Fruit fly (Drosophila melanogaster) whole organism, larva: ENCODE data around the gene CG14265.
"Not testable (repeated sequence)": the region's sequence is repeated elsewhere in the genome, so short reads cannot be mapped to it uniquely, and the experiment has no call there.

ENCODE experiments used
- noc ChIP-seq: fragments of 200-800 bp; sonication (Bioruptor generic); optimal IDR thresholded peaks from 3 replicates; lab custom pipeline; 2019; ENCODE audit warnings: missing biosample characterization, mild to moderate bottlenecking, missing genetic modification characterization, moderate library complexity

The CG14265 gene

dm6 chrX:3236586-3236985, at the start of gene CG14265:
TSS of gene CG14265 (minus strand) at chrX:3236686.
- TF ChIP-seq noc (tag; lab: Kevin White, UChicago): no peak

dm6 chrX:3281958-3282357, 45.5 kb upstream of the CG14265 start:
- no peak for TF ChIP-seq noc (tag; lab: Kevin White, UChicago)

- TF ChIP-seq noc (tag; lab: Kevin White, UChicago): peak; percentile 43
These were observed 37.1 kb upstream of the CG14265 start for dm6 chrX:3273557-3273956.

- peak; percentile 69 for TF ChIP-seq noc (tag; lab: Kevin White, UChicago)
These were observed 29.3 kb upstream of the CG14265 start for dm6 chrX:3265828-3266227.

- peak; percentile 44 for TF ChIP-seq noc (tag; lab: Kevin White, UChicago)
These were observed 24.1 kb upstream of the CG14265 start for dm6 chrX:3260536-3260935.

dm6 chrX:3255569-3256309, 19.3 kb upstream of the CG14265 start:
- peak; percentile 93 for TF ChIP-seq noc (tag; lab: Kevin White, UChicago)

- TF ChIP-seq noc (tag; lab: Kevin White, UChicago): no peak
These were observed 13.3 kb upstream of the CG14265 start, which contains the start of gene Sgs4 for dm6 chrX:3249789-3250188. TSS of gene Sgs4 (plus strand) at chrX:3250089.

- no peak for TF ChIP-seq noc (tag; lab: Kevin White, UChicago)
These were observed 12.7 kb upstream of the CG14265 start, which contains the start of gene Pig1 for dm6 chrX:3249189-3249588. TSS of gene Pig1 (minus strand) at chrX:3249289.

dm6 chrX:3244120-3244519, 7.6 kb upstream of the CG14265 start, which contains the start of gene ng4:
TSS of gene ng4 (minus strand) at chrX:3244220.
- TF ChIP-seq noc (tag; lab: Kevin White, UChicago): no peak

- TF ChIP-seq noc (tag; lab: Kevin White, UChicago): no peak
These were observed 5.5 kb upstream of the CG14265 start, which contains the start of the genes ng3 and ng1 for dm6 chrX:3241984-3242462. TSS of gene ng3 (minus strand) at chrX:3242084. TSS of gene ng1 (plus strand) at chrX:3242412.

- TF ChIP-seq noc (tag; lab: Kevin White, UChicago): not testable (repeated sequence)
These were observed 4.0 kb upstream of the CG14265 start, which contains the start of gene ng2 for dm6 chrX:3240471-3240870. TSS of gene ng2 (minus strand) at chrX:3240571.

- no peak for TF ChIP-seq noc (tag; lab: Kevin White, UChicago)
These were observed 2.8 kb downstream of the CG14265 start for dm6 chrX:3233683-3234082.

- no peak for TF ChIP-seq noc (tag; lab: Kevin White, UChicago)
These were observed 30.3 kb downstream of the CG14265 start for dm6 chrX:3205887-3206794.

dm6 chrX:3193774-3194173, 42.7 kb downstream of the CG14265 start:
- TF ChIP-seq noc (tag; lab: Kevin White, UChicago): no peak

dm6 chrX:3192301-3192700, 44.2 kb downstream of the CG14265 start:
- no peak for TF ChIP-seq noc (tag; lab: Kevin White, UChicago)
